Fruit fly (Drosophila melanogaster) ovary, adult (tissue): Measurements from ENCODE around the gene CG42450.

ENCODE experiments used
- CG17801 ChIP-seq: fragments of 200-800 bp; optimal IDR thresholded peaks from 2 replicates; lab custom pipeline; 2019; ENCODE audit warnings: missing biosample characterization, mild to moderate bottlenecking, missing genetic modification characterization, moderate library complexity; ENCODE audit not compliant: partially characterized antibody

Gene CG42450

dm6 chrX:18813049-18813448, at the start of gene CG42450:
TSS of gene CG42450 (plus strand) at chrX:18813297.
- TF ChIP-seq CG17801 (GFP tag; lab: Kevin White, UChicago), result no peak

DNA sequence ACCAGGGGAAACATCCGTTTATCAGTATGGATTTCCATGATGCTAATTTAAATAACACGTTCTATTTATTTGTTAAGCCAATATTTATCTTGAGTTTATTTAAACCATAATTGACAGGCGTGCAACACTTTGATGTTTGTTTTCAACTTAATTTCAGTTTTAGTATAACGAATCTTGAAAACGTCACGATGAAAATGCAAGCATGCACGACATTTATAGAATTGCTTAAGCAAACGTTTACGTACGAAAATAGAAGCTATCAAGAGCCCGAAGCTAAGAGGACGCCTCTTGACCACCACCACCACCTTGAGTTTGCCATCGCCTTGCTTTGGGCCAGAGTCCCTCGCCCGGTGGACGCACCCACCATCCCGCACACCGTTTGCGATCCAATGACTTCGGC, 41.7 kb upstream of the CG42450 start:
- TF ChIP-seq CG17801 (GFP tag; lab: Kevin White, UChicago), result no peak

- TF ChIP-seq CG17801 (GFP tag; lab: Kevin White, UChicago), result no peak
Measured at dm6 chrX:18771995-18772394, 41.1 kb upstream of the CG42450 start.

dm6 chrX:18773817-18774216, 39.3 kb upstream of the CG42450 start, which contains the start of gene CCKLR-17D3:
TSS of gene CCKLR-17D3 (minus strand) at chrX:18774027.
- TF ChIP-seq CG17801 (GFP tag; lab: Kevin White, UChicago), result no peak

DNA sequence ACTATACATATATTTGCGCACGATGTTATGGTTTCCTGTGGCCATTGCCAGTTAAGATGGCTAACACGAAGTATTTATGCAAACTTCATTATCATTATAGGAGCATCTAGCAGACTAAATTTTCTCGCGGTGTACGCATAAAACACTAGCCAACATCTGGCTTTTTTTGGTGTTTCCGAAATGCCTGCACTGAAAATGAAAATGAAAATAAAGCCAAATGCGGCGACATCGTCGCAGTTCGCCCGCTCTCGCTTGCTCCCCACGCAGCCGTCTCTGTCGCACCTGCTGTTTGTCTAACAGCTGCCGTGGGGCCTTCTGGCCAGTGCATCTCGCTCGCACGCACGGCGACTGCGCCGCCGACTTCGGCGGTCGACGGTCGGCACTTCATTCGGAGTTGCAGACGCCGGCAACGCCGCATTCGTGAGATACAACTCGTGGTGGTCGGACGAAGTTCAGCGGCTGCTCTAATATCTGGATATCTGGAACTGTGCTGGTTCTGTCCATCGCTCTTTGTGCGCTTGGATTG, 38.2 kb upstream of the CG42450 start, which contains the start of gene CG6891:
TSS of gene CG6891 (plus strand) at position 411 of the 526 bp plus-strand sequence.
- TF ChIP-seq CG17801 (GFP tag; lab: Kevin White, UChicago), result peak; percentile 6

- TF ChIP-seq CG17801 (GFP tag; lab: Kevin White, UChicago), result no peak
Measured at dm6 chrX:18775839-18776538, 37.1 kb upstream of the CG42450 start.

dm6 chrX:18776976-18777925, 35.8 kb upstream of the CG42450 start:
- no peak for TF ChIP-seq CG17801 (GFP tag; lab: Kevin White, UChicago)

DNA sequence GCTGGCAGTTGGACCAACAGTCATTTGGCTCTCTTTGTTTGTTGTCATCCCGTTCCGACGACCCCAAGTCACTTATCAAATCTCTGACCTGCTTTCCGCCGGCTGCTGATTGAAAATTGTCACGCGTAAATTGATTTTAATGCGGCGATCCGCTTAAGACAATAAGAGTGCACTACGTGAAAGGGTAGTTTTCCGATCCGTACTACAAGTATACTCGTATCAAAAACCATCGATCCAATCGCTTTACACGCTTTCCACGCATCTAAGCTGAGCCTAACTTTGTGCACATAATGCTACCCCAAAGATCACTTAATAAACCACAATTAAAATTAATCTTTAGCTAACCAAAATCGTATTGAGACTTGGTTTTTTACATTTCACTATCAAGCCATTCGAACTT, 33.4 kb upstream of the CG42450 start:
- TF ChIP-seq CG17801 (GFP tag; lab: Kevin White, UChicago), result no peak

- no peak for TF ChIP-seq CG17801 (GFP tag; lab: Kevin White, UChicago)
Measured at dm6 chrX:18780260-18780659, 32.8 kb upstream of the CG42450 start.

dm6 chrX:18783417-18784123, 29.5 kb upstream of the CG42450 start, which contains the start of gene CG18259:
TSS of gene CG18259 (minus strand) at chrX:18783494.
- no peak for TF ChIP-seq CG17801 (GFP tag; lab: Kevin White, UChicago)

DNA sequence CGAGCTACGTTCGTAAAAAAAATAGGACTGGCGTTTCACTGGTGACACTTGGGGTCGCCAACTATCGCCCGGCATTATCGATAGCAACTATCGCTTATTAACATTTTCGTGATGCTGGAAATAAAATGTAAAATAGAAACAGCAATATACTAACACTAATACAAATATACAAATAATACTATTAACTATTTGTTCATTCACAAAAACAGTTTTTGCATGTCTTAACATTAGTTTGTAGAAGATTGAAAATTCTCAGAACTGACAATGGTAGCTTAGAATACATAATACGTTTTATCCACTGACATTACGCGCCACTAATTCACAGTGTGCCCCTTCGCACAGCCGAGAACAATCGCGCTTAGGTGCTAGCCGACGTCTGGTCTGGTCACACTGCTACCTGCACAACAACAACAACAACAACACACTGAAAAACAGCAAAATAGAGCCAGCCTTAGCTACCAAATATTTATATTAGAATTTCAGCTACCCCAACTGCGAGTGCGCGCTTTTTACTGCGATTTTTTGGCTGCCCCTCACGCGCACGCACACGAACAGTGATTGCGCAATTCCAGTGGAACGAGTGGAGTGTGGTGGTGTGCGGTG, 24.9 kb upstream of the CG42450 start, which contains the start of the genes CG6961 and S6KL:
TSS of gene CG6961 (minus strand) at position 68 of the 603 bp plus-strand sequence.
TSS of gene S6KL (plus strand) at position 322 of the 603 bp plus-strand sequence.
- peak; percentile 8 for TF ChIP-seq CG17801 (GFP tag; lab: Kevin White, UChicago)

dm6 chrX:18789353-18790210, 23.5 kb upstream of the CG42450 start:
- peak; percentile 4 for TF ChIP-seq CG17801 (GFP tag; lab: Kevin White, UChicago)

DNA sequence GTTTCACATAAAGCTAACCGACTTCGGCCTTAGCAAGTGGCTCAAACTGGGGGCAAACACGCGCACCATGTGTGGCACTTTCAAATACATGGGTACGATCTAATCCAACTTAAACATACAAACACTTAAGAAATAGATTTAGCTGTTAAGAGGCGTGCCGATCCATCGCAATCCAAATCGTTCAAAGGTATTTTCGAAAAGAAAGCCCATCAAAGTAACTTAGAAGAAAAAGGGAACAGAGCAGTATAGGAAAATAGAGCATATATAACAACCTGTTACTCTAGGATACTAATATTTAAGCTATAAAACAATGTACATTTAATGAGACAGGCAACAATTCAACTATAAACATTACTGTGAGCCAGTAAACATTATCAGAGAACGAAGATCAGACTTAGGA, 21.7 kb upstream of the CG42450 start, which contains the start of gene Atg101:
TSS of gene Atg101 (plus strand) at position 301 of the 400 bp plus-strand sequence.
- no peak for TF ChIP-seq CG17801 (GFP tag; lab: Kevin White, UChicago)
